Worm (Caenorhabditis elegans): ENCODE results near the gene K01A6.8.

Gene K01A6.8

ce11 chrIV:11769769-11770168 lies 32.6 kb upstream of the K01A6.8 start:
- TF ChIP-seq snu-23 (GFP tag; optimal IDR thresholded peaks at IDR 0.05), result no peak
- TF ChIP-seq ztf-11 (tag; optimal IDR thresholded peaks at IDR 0.05), result no peak
- TF ChIP-seq nhr-20 (tag; optimal IDR thresholded peaks at IDR 0.05), result no peak
- no peak for TF ChIP-seq efl-1 (optimal IDR thresholded peaks at IDR 0.05)
- no peak for TF ChIP-seq efl-1 (GFP tag; optimal IDR thresholded peaks at IDR 0.05 in 1 of 2)
- TF ChIP-seq egl-13 (tag; optimal IDR thresholded peaks at IDR 0.05), result no peak
- TF ChIP-seq ceh-8 (GFP tag; optimal IDR thresholded peaks at IDR 0.05), result no peak
- TF ChIP-seq ces-1 (GFP tag; optimal IDR thresholded peaks at IDR 0.05), result no peak
- no peak for TF ChIP-seq pqm-1 (tag; optimal IDR thresholded peaks at IDR 0.05)
- no peak for TF ChIP-seq sup-37 (GFP tag; optimal IDR thresholded peaks at IDR 0.05)
- TF ChIP-seq fkh-4 (tag; optimal IDR thresholded peaks at IDR 0.05; ENCODE audit: borderline replicate concordance), result no peak
- no peak for TF ChIP-seq pax-3 (tag; optimal IDR thresholded peaks at IDR 0.05)
- no peak for TF ChIP-seq egl-27 (tag; optimal IDR thresholded peaks at IDR 0.05)
- no peak for TF ChIP-seq ceh-90 (tag; optimal IDR thresholded peaks at IDR 0.05)
- no peak for TF ChIP-seq nhr-71 (tag; optimal IDR thresholded peaks at IDR 0.05)

DNA sequence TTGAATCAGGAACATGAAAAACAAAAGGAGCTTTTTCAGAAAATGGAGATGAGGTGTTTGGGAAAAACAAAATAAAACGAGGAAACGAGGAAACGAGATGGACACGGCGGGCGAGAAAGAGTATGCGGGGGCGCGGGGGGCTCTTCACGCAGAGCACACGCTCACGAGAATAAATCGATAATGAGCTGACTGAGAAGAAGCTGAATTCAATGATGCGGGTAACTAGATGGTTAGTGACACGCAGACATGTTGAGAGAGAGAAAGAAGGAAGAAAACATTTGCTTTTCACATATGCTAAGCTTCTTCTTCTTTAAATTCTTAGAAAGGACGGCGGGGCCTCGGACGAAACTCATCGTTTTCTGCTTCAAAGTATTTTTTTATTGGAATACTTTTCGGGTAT lies 28.3 kb upstream of the K01A6.8 start:
- TF ChIP-seq sox-4 (tag; optimal IDR thresholded peaks at IDR 0.05) (peak; percentile 3), hpl-2 (GFP tag; optimal IDR thresholded peaks at IDR 0.05) (no peak), egl-13 (tag; optimal IDR thresholded peaks at IDR 0.05) (peak; percentile 75), dsc-1 (tag; optimal IDR thresholded peaks at IDR 0.05) (peak; percentile 85), nhr-47 (tag; optimal IDR thresholded peaks at IDR 0.05) (peak; percentile 79), ces-1 (GFP tag; optimal IDR thresholded peaks at IDR 0.05) (peak; percentile 47), ets-5 (GFP tag; IDR thresholded peaks at IDR 0.05) (no peak), fkh-4 (tag; optimal IDR thresholded peaks at IDR 0.05; ENCODE audit: borderline replicate concordance) (peak; percentile 20), rnt-1 (tag; optimal IDR thresholded peaks at IDR 0.05) (peak; percentile 54), unc-86 (tag; optimal IDR thresholded peaks at IDR 0.05) (peak; percentile 75), nhr-20 (tag; optimal IDR thresholded peaks at IDR 0.05) (peak; percentile 42), mab-9 (GFP tag; IDR thresholded peaks at IDR 0.05) (no peak), unc-130 (tag; optimal IDR thresholded peaks at IDR 0.05) (no peak), nhr-71 (tag; optimal IDR thresholded peaks at IDR 0.05) (peak; percentile 86), ceh-82 (tag; optimal IDR thresholded peaks at IDR 0.05) (peak; percentile 14 to 74 (median 58)), lsy-2 (tag; optimal IDR thresholded peaks at IDR 0.05) (peak; percentile 56 to 58), xbp-1 (tag; optimal IDR thresholded peaks at IDR 0.05) (peak; percentile 48), fkh-10 (GFP tag; optimal IDR thresholded peaks at IDR 0.05) (peak; percentile 60), nhr-19 (GFP tag; conservative IDR thresholded peaks at IDR 0.05) (peak; percentile 49), fkh-8 (tag; optimal IDR thresholded peaks at IDR 0.05) (peak; percentile 94), unc-30 (tag; optimal IDR thresholded peaks at IDR 0.05) (peak; percentile 35), lir-3 (tag; optimal IDR thresholded peaks at IDR 0.05; ENCODE audit: poor library complexity) (peak; percentile 37), ceh-8 (GFP tag; optimal IDR thresholded peaks at IDR 0.05) (peak; percentile 15), ceh-88 (GFP tag; IDR thresholded peaks at IDR 0.05) (peak; percentile 23; the same call in 1 of the 2 replicates), isw-1 (GFP tag; IDR thresholded peaks at IDR 0.05) (peak; percentile 56), jun-1 (tag; optimal IDR thresholded peaks at IDR 0.05) (peak; percentile 12), ceh-90 (tag; optimal IDR thresholded peaks at IDR 0.05) (no peak), F16B12.6 (tag; optimal IDR thresholded peaks at IDR 0.05) (no peak), dpl-1 (GFP tag; optimal IDR thresholded peaks at IDR 0.05) (peak in 1 of 3 experiments; percentile 34), sptf-1 (tag; optimal IDR thresholded peaks at IDR 0.05) (no peak), snu-23 (GFP tag; optimal IDR thresholded peaks at IDR 0.05) (peak; percentile 69), vab-15 (tag; optimal IDR thresholded peaks at IDR 0.05) (no peak), tbx-2 (tag; optimal IDR thresholded peaks at IDR 0.05) (peak; percentile 57), efl-1 (optimal IDR thresholded peaks at IDR 0.05) (peak in 1 of 2 experiments; percentile 31), efl-1 (GFP tag; optimal IDR thresholded peaks at IDR 0.05 in 1 of 2) (no peak), pag-3 (tag; optimal IDR thresholded peaks at IDR 0.05; ENCODE audit: borderline replicate concordance, insufficient read depth) (no peak), grh-1 (GFP tag; IDR thresholded peaks at IDR 0.05) (no peak), irx-1 (tag; optimal IDR thresholded peaks at IDR 0.05) (peak; percentile 44), lin-35 (GFP tag; optimal IDR thresholded peaks at IDR 0.05) (peak in 1 of 2 experiments; percentile 58), pax-3 (tag; optimal IDR thresholded peaks at IDR 0.05) (peak; percentile 58), mep-1 (tag; optimal IDR thresholded peaks at IDR 0.05) (peak; percentile 28), swsn-7 (tag; optimal IDR thresholded peaks at IDR 0.05) (peak; percentile 73), zag-1 (tag; optimal IDR thresholded peaks at IDR 0.05) (peak; percentile 41), lin-14 (GFP tag; optimal IDR thresholded peaks at IDR 0.05) (peak; percentile 94)
